Fruit fly (Drosophila melanogaster) whole organism, embryonic: Measurements from ENCODE around the gene Mis12.
A peak's percentile ranks its signal among the peaks of the same experiment; 100 is the strongest.

Source experiments
- Atf3 ChIP-seq: fragments of 200-800 bp; sonication (Bioruptor generic); optimal IDR thresholded peaks from 3 replicates; lab custom pipeline; 2016; ENCODE audit warnings: missing biosample characterization, missing genetic modification characterization
- Atf6 ChIP-seq: fragments of 200-800 bp; sonication (Bioruptor generic); IDR thresholded peaks from 2 replicates; pipeline ENCODE4 v1.3.6; 2022; ENCODE audit warnings: missing biosample characterization, missing genetic modification characterization
- B-H2 ChIP-seq: fragments of 200-800 bp; sonication (Bioruptor generic); optimal IDR thresholded peaks from 2 replicates; lab custom pipeline; 2018; ENCODE audit warnings: missing biosample characterization, mild to moderate bottlenecking, missing genetic modification characterization
- CG10366 ChIP-seq: fragments of 200-800 bp; sonication (Bioruptor generic); IDR thresholded peaks from 2 replicates; pipeline ENCODE4 v1.3.6; 2022; ENCODE audit warnings: missing biosample characterization, missing genetic modification characterization
- CG10462 ChIP-seq: fragments of 200-800 bp; sonication (Bioruptor generic); optimal IDR thresholded peaks from 2 replicates; lab custom pipeline; 2016; ENCODE audit warnings: missing biosample characterization, missing genetic modification characterization
- CG10959 ChIP-seq: fragments of 200-800 bp; sonication (Bioruptor generic); IDR thresholded peaks from 2 replicates; pipeline ENCODE4 v1.3.6; 2022; ENCODE audit warnings: missing biosample characterization, missing genetic modification characterization
- CG10979 ChIP-seq: fragments of 200-800 bp; sonication (Bioruptor generic); optimal IDR thresholded peaks from 2 replicates; lab custom pipeline; 2018; ENCODE audit warnings: missing biosample characterization, mild to moderate bottlenecking, missing genetic modification characterization, moderate library complexity
- CG12769 ChIP-seq: fragments of 200-800 bp; sonication (Bioruptor generic); optimal IDR thresholded peaks from 2 replicates; lab custom pipeline; 2019; ENCODE audit warnings: missing biosample characterization, mild to moderate bottlenecking, missing genetic modification characterization, moderate library complexity
- CG15011 ChIP-seq: fragments of 200-800 bp; sonication (Bioruptor generic); optimal IDR thresholded peaks from 3 replicates; lab custom pipeline; 2018; ENCODE audit warnings: missing biosample characterization, mild to moderate bottlenecking, missing genetic modification characterization
- CG16779 ChIP-seq: fragments of 200-800 bp; sonication (Bioruptor generic); IDR thresholded peaks from 2 replicates; pipeline ENCODE4 v1.3.6; 2022; ENCODE audit warnings: missing biosample characterization, missing genetic modification characterization
- CG16813 ChIP-seq: fragments of 200-800 bp; sonication (Bioruptor generic); IDR thresholded peaks from 3 replicates; pipeline ENCODE4 v1.3.6; 2022; ENCODE audit warnings: missing biosample characterization, missing genetic modification characterization; ENCODE audit not compliant: partially characterized antibody
- CG32767 ChIP-seq: fragments of 200-800 bp; sonication (Bioruptor generic); IDR thresholded peaks from 2 replicates; pipeline ENCODE4 v1.3.6; 2022; ENCODE audit warnings: missing biosample characterization, missing genetic modification characterization
- CG34376 ChIP-seq: fragments of 200-800 bp; sonication (Bioruptor generic); optimal IDR thresholded peaks from 2 replicates; lab custom pipeline; 2018; ENCODE audit warnings: missing biosample characterization, mild to moderate bottlenecking, missing genetic modification characterization
- CG3726 ChIP-seq: fragments of 200-800 bp; sonication (Bioruptor generic); IDR thresholded peaks from 3 replicates; pipeline ENCODE4, ENCODE4 v1.3.6; 2022; ENCODE audit warnings: missing biosample characterization, missing genetic modification characterization
- CG4404 ChIP-seq: fragments of 200-800 bp; sonication (Bioruptor generic); IDR thresholded peaks from 2 replicates; pipeline ENCODE4 v1.3.6; 2022; ENCODE audit warnings: missing biosample characterization, missing genetic modification characterization
- CG5245 ChIP-seq: fragments of 200-800 bp; sonication (Bioruptor generic); optimal IDR thresholded peaks from 3 replicates; lab custom pipeline; 2016; ENCODE audit warnings: missing biosample characterization, missing genetic modification characterization
- CG7928 ChIP-seq: fragments of 200-800 bp; sonication (Bioruptor generic); optimal IDR thresholded peaks from 2 replicates; lab custom pipeline; 2017; ENCODE audit warnings: missing biosample characterization, mild to moderate bottlenecking, missing genetic modification characterization
- CG8478 ChIP-seq: fragments of >200 bp; optimal IDR thresholded peaks from 2 replicates; lab custom pipeline; 2018
- D19A ChIP-seq: fragments of 200-800 bp; optimal IDR thresholded peaks from 3 replicates; lab custom pipeline; 2019; ENCODE audit warnings: missing biosample characterization, mild to moderate bottlenecking, missing genetic modification characterization, moderate library complexity
- Dad ChIP-seq: fragments of 200-800 bp; sonication (Bioruptor generic); optimal IDR thresholded peaks from 3 replicates; lab custom pipeline; 2016; ENCODE audit warnings: missing biosample characterization, missing genetic modification characterization
- Deaf1 ChIP-seq: fragments of 200-800 bp; optimal IDR thresholded peaks from 3 replicates; lab custom pipeline; 2019; ENCODE audit warnings: missing biosample characterization, mild to moderate bottlenecking, missing genetic modification characterization, moderate library complexity
- Dek ChIP-seq: fragments of 200-800 bp; sonication (Bioruptor generic); optimal IDR thresholded peaks from 3 replicates; lab custom pipeline; 2019; ENCODE audit warnings: missing biosample characterization, mild to moderate bottlenecking, missing genetic modification characterization, moderate library complexity
- Eip74EF ChIP-seq, 2 experiments: fragments of 200-800 bp in 1 of 2; fragments of >200 bp in 1 of 2; sonication (Bioruptor generic) in 1 of 2; optimal IDR thresholded peaks; 2 replicates each; lab custom pipeline; 2017 to 2019; ENCODE audit warnings: missing biosample characterization in 2 of 2, missing genetic modification characterization in 2 of 2, mild to moderate bottlenecking in 1 of 2, moderate library complexity in 1 of 2
- Ets65A ChIP-seq: fragments of 200-800 bp; sonication (Bioruptor generic); peaks from one replicate; lab custom pipeline; 2016; ENCODE audit warnings: missing biosample characterization, missing genetic modification characterization
- H2.0 ChIP-seq: fragments of 200-800 bp; sonication (Bioruptor generic); IDR thresholded peaks from 2 replicates; pipeline ENCODE4 v1.3.6; 2022; ENCODE audit warnings: missing biosample characterization, missing genetic modification characterization
- Hr78 ChIP-seq, 2 experiments: fragments of 200-800 bp in 1 of 2; fragments of >200 bp in 1 of 2; sonication (Bioruptor generic) in 1 of 2; optimal IDR thresholded peaks; 2 replicates each; lab custom pipeline; 2017 to 2019; ENCODE audit warnings: missing biosample characterization in 2 of 2, missing genetic modification characterization in 2 of 2, mild to moderate bottlenecking in 1 of 2, moderate library complexity in 1 of 2
- Kr ChIP-seq: fragments of 200-800 bp; sonication (Bioruptor generic); optimal IDR thresholded peaks from 2 replicates; lab custom pipeline; 2017; ENCODE audit warnings: missing biosample characterization, mild to moderate bottlenecking, missing genetic modification characterization
- MBD-R2 ChIP-seq: fragments of 200-800 bp; sonication (Bioruptor generic); IDR thresholded peaks from 2 replicates; pipeline ENCODE4 v1.3.6; 2022; ENCODE audit warnings: missing biosample characterization, missing genetic modification characterization
- Med ChIP-seq: fragments of 200-800 bp; sonication (Bioruptor generic); peaks from one replicate; lab custom pipeline; 2016; ENCODE audit warnings: missing biosample characterization, missing genetic modification characterization, mild to moderate bottlenecking, inconsistent platforms, moderate library complexity
- Mes4 ChIP-seq: fragments of 200-800 bp; sonication (Bioruptor generic); optimal IDR thresholded peaks from 2 replicates; lab custom pipeline; 2016; ENCODE audit warnings: missing biosample characterization, missing genetic modification characterization
- NC2β ChIP-seq: fragments of 200-800 bp; sonication (Bioruptor generic); optimal IDR thresholded peaks from 2 replicates; lab custom pipeline; 2016; ENCODE audit warnings: missing biosample characterization, missing genetic modification characterization
- bab2 ChIP-seq: fragments of 200-800 bp; sonication (Bioruptor generic); optimal IDR thresholded peaks from 2 replicates; lab custom pipeline; 2016; ENCODE audit warnings: missing biosample characterization, missing genetic modification characterization
- cg ChIP-seq: fragments of 200-800 bp; sonication (Bioruptor generic); optimal IDR thresholded peaks from 3 replicates; lab custom pipeline; 2019; ENCODE audit warnings: missing biosample characterization, mild to moderate bottlenecking, missing genetic modification characterization, moderate library complexity
- crc ChIP-seq: fragments of 200-800 bp; sonication (Bioruptor generic); optimal IDR thresholded peaks from 2 replicates; lab custom pipeline; 2016; ENCODE audit warnings: missing biosample characterization, missing genetic modification characterization
- dan ChIP-seq: fragments of 200-800 bp; sonication (Bioruptor generic); IDR thresholded peaks from 2 replicates; pipeline ENCODE4 v1.3.6; 2022; ENCODE audit warnings: missing biosample characterization, missing genetic modification characterization
- dysf ChIP-seq: fragments of 200-800 bp; sonication (Bioruptor generic); IDR thresholded peaks from 3 replicates; pipeline ENCODE4 v1.3.6; 2022; ENCODE audit warnings: missing biosample characterization, missing genetic modification characterization
- fru ChIP-seq: fragments of >200 bp; optimal IDR thresholded peaks from 2 replicates; lab custom pipeline; 2017
- gcm2 ChIP-seq: fragments of 200-800 bp; sonication (Bioruptor generic); optimal IDR thresholded peaks from 2 replicates; lab custom pipeline; 2016; ENCODE audit warnings: missing biosample characterization, missing genetic modification characterization
- gsb ChIP-seq: fragments of 200-800 bp; sonication (Bioruptor generic); IDR thresholded peaks from 2 replicates; pipeline ENCODE4 v1.3.6; 2022; ENCODE audit warnings: missing biosample characterization, missing genetic modification characterization
- luna ChIP-seq: fragments of 200-800 bp; sonication (Bioruptor generic); optimal IDR thresholded peaks from 2 replicates; lab custom pipeline; 2016; ENCODE audit warnings: missing biosample characterization, missing genetic modification characterization
- nmo ChIP-seq: fragments of 200-800 bp; sonication (Bioruptor generic); optimal IDR thresholded peaks from 2 replicates; lab custom pipeline; 2018; ENCODE audit warnings: missing biosample characterization, mild to moderate bottlenecking, missing genetic modification characterization, moderate library complexity
- prd ChIP-seq, 3 experiments: fragments of >200 bp in 2 of 3; fragments of 200-800 bp in 1 of 3; sonication (Bioruptor generic) in 1 of 3; optimal IDR thresholded peaks in 2 of 3; IDR thresholded peaks in 1 of 3; 2 replicates in 2 of 3; 3 replicates in 1 of 3; pipeline versions ENCODE4 v1.3.6 to Lab custom; 2017 to 2022; ENCODE audit warnings: missing biosample characterization in 1 of 3, missing genetic modification characterization in 1 of 3
- pum ChIP-seq: fragments of 200-800 bp; sonication (Bioruptor generic); optimal IDR thresholded peaks from 2 replicates; lab custom pipeline; 2016; ENCODE audit warnings: missing biosample characterization, missing genetic modification characterization
- scrt ChIP-seq: fragments of 200-800 bp; sonication (Bioruptor generic); optimal IDR thresholded peaks from 2 replicates; lab custom pipeline; 2018; ENCODE audit warnings: missing biosample characterization, mild to moderate bottlenecking, missing genetic modification characterization, moderate library complexity
- sens ChIP-seq: fragments of 200-800 bp; sonication (Bioruptor generic); peaks from one replicate; lab custom pipeline; 2016; ENCODE audit warnings: missing biosample characterization, missing genetic modification characterization
- tna ChIP-seq: fragments of 200-800 bp; sonication (Bioruptor generic); IDR thresholded peaks from 2 replicates; pipeline ENCODE4 v1.3.6; 2022; ENCODE audit warnings: missing biosample characterization, missing genetic modification characterization; ENCODE audit not compliant: partially characterized antibody

The Mis12 gene

dm6 chr3L:6955254-6956229, 13.3 kb downstream of the Mis12 start, which contains the start of the genes CG10077 and CG9948 (continued):
- TF ChIP-seq Hr78 (GFP tag; optimal IDR thresholded peaks at IDR 0.05; lab: Kevin White, UChicago) (no peak), Atf6 (GFP tag; lab: Robert Waterston, UW) (peak; percentile 93), gcm2 (GFP tag; lab: Kevin White, UChicago) (peak; percentile 4), B-H2 (GFP tag; lab: Kevin White, UChicago) (peak; percentile 92), CG7928 (peak; percentile 37), CG15011 (peak; percentile 72), gsb (GFP tag; lab: Robert Waterston, UW) (peak; percentile 86), CG4404 (GFP tag; lab: Robert Waterston, UW) (peak; percentile 73), nmo (GFP tag; lab: Kevin White, UChicago) (peak; percentile 91), MBD-R2 (peak; percentile 79), CG10979 (tag; lab: Kevin White, UChicago) (peak; percentile 89), pum (GFP tag; lab: Kevin White, UChicago) (peak; percentile 66), Mes4 (GFP tag; lab: Kevin White, UChicago) (peak; percentile 41), crc (GFP tag; lab: Kevin White, UChicago) (peak; percentile 44), Dad (GFP tag; lab: Kevin White, UChicago) (peak; percentile 40), fru (lab: Kevin White, UChicago) (no peak), tna (GFP tag; lab: Robert Waterston, UW) (peak; percentile 76), CG12769 (tag; lab: Kevin White, UChicago) (peak; percentile 94), Dek (tag; lab: Kevin White, UChicago) (peak; percentile 89), Atf3 (peak; percentile 7), luna (peak; percentile 1), Deaf1 (tag; lab: Kevin White, UChicago) (peak; percentile 65), dysf (GFP tag; lab: Robert Waterston, UW) (peak; percentile 93), bab2 (GFP tag; lab: Kevin White, UChicago) (peak; percentile 73), sens (GFP tag; lab: Kevin White, UChicago) (peak; percentile 96), Eip74EF (GFP tag; optimal IDR thresholded peaks at IDR 0.05; lab: Kevin White, UChicago) (peak in 1 of 2 experiments; percentile 75)
- TF ChIP-seq, all 482 proteins: peak for 419

- 0 out of 3 replicates have a peak, but pooled peaks have one; percentile 15 for TF ChIP-seq CG16813
- peak; percentile 52 for TF ChIP-seq Med (GFP tag; lab: Kevin White, UChicago)
- TF ChIP-seq CG16779 (GFP tag; lab: Robert Waterston, UW), result 0 out of 2 replicates have a peak, but pooled peaks have one; percentile 29
- TF ChIP-seq Ets65A, result peak; percentile 57
- TF ChIP-seq prd (optimal IDR thresholded peaks at IDR 0.05; lab: Kevin White, UChicago), result no peak
- TF ChIP-seq prd (GFP tag; IDR thresholded peaks at IDR 0.05; lab: Robert Waterston, UW), result 0 out of 3 replicates have a peak, but pooled peaks have one; percentile 8
- TF ChIP-seq CG5245, result no peak
- no peak for TF ChIP-seq CG32767 (GFP tag; lab: Robert Waterston, UW)
- peak; percentile 51 for TF ChIP-seq CG8478 (lab: Kevin White, UChicago)
Measured at dm6 chr3L:6947188-6947971, 21.5 kb downstream of the Mis12 start.

dm6 chr3L:6945357-6945756, 23.5 kb downstream of the Mis12 start:
- TF ChIP-seq CG10959 (GFP tag; lab: Robert Waterston, UW) (peak; percentile 20; the same call in 1 of the 2 replicates), Kr (GFP tag; lab: Kevin White, UChicago) (peak; percentile 36), Med (GFP tag; lab: Kevin White, UChicago) (peak; percentile 59), CG3726 (GFP tag; lab: Robert Waterston, UW) (no peak), CG10366 (no peak), CG10462 (GFP tag; lab: Kevin White, UChicago) (no peak), scrt (GFP tag; lab: Kevin White, UChicago) (peak; percentile 56), cg (peak; percentile 17), H2.0 (no peak), NC2β (GFP tag; lab: Kevin White, UChicago) (no peak), dan (no peak), D19A (tag; lab: Kevin White, UChicago) (no peak), CG34376 (GFP tag; lab: Kevin White, UChicago) (no peak)
